Fruit fly (Drosophila melanogaster) whole organism, adult: ENCODE data around the gene AcCoAS.

Source experiments
- CG11617 ChIP-seq: fragments of 200-800 bp; sonication (Bioruptor generic); optimal IDR thresholded peaks from 2 replicates; lab custom pipeline; 2017; ENCODE audit warnings: mild to moderate bottlenecking, missing biosample characterization, missing genetic modification reagents, missing genetic modification characterization
- CG12768 ChIP-seq: fragments of 200-800 bp; sonication (Bioruptor generic); optimal IDR thresholded peaks from 2 replicates; lab custom pipeline; 2017; ENCODE audit warnings: missing biosample characterization, missing genetic modification characterization, mild to moderate bottlenecking, moderate library complexity, missing genetic modification reagents
- CG33017 ChIP-seq: fragments of 200-800 bp; sonication (Bioruptor generic); optimal IDR thresholded peaks from 2 replicates; lab custom pipeline; 2018; ENCODE audit warnings: missing biosample characterization, mild to moderate bottlenecking, missing genetic modification characterization, moderate library complexity
- CG5204 ChIP-seq: fragments of 200-800 bp; sonication (Bioruptor generic); optimal IDR thresholded peaks from 2 replicates; lab custom pipeline; 2016; ENCODE audit warnings: missing biosample characterization, missing genetic modification characterization
- CG7101 ChIP-seq: fragments of 200-800 bp; sonication (Bioruptor generic); optimal IDR thresholded peaks from 2 replicates; lab custom pipeline; 2018; ENCODE audit warnings: missing biosample characterization, mild to moderate bottlenecking, missing genetic modification characterization, moderate library complexity
- Clk ChIP-seq: fragments of 200-800 bp; sonication (Bioruptor generic); optimal IDR thresholded peaks from 2 replicates; lab custom pipeline; 2017; ENCODE audit warnings: missing biosample characterization, missing genetic modification characterization
- Crg-1 ChIP-seq: fragments of 200-800 bp; sonication (Bioruptor generic); optimal IDR thresholded peaks from 2 replicates; lab custom pipeline; 2016; ENCODE audit warnings: missing biosample characterization, missing genetic modification characterization
- Hr96 ChIP-seq: fragments of 200-800 bp; sonication (Bioruptor generic); optimal IDR thresholded peaks from 2 replicates; lab custom pipeline; 2016; ENCODE audit warnings: missing biosample characterization, missing genetic modification characterization
- cic ChIP-seq: fragments of 200-800 bp; sonication (Bioruptor generic); optimal IDR thresholded peaks from 2 replicates; lab custom pipeline; 2017; ENCODE audit warnings: missing biosample characterization, mild to moderate bottlenecking, missing genetic modification characterization, moderate library complexity
- kay ChIP-seq: fragments of 200-800 bp; sonication (Bioruptor generic); peaks from one replicate; lab custom pipeline; 2016; ENCODE audit warnings: missing biosample characterization, missing genetic modification characterization, borderline replicate concordance
- pad ChIP-seq: fragments of 200-800 bp; sonication (Bioruptor generic); optimal IDR thresholded peaks from 3 replicates; lab custom pipeline; 2017; ENCODE audit warnings: missing biosample characterization, missing genetic modification characterization, mild to moderate bottlenecking, moderate library complexity, missing genetic modification reagents
- tj ChIP-seq: fragments of 200-800 bp; sonication (Bioruptor generic); optimal IDR thresholded peaks from 3 replicates; lab custom pipeline; 2017; ENCODE audit warnings: missing biosample characterization, mild to moderate bottlenecking, missing genetic modification characterization, moderate library complexity
- toe ChIP-seq: fragments of 200-800 bp; sonication (Bioruptor generic); optimal IDR thresholded peaks from 2 replicates; lab custom pipeline; 2016; ENCODE audit warnings: missing biosample characterization, missing genetic modification characterization

DNA sequence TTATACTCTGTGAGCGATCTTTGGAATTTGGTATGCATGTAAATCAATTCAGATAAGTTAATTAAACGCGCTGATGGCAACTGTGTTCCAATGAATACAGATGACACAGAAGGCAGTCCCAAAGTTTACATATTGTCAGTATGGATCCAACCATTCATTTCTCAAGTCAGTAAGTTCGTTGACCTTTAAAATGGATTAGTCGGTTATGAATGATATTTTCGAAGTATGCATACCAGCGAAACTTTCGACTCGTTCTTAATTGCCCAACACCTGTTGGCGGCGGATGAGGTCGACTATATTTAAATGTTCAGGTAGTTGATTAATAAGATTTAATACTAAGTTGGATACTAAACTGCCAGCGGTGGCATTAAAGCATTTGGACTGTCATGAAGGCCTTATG, 10.3 kb upstream of the AcCoAS start:
- no peak for TF ChIP-seq tj (GFP tag; lab: Kevin White, UChicago)
- no peak for TF ChIP-seq kay
- TF ChIP-seq Clk, result no peak
- TF ChIP-seq Hr96 (GFP tag; lab: Kevin White, UChicago), result no peak
- TF ChIP-seq CG5204 (GFP tag; lab: Kevin White, UChicago), result no peak
- TF ChIP-seq cic (GFP tag; lab: Kevin White, UChicago), result no peak
- TF ChIP-seq pad, result no peak
- TF ChIP-seq CG11617 (GFP tag; lab: Kevin White, UChicago), result no peak
- no peak for TF ChIP-seq CG33017 (tag; lab: Kevin White, UChicago)
- TF ChIP-seq Crg-1 (GFP tag; lab: Kevin White, UChicago), result no peak
- TF ChIP-seq CG7101 (tag; lab: Kevin White, UChicago), result no peak
- no peak for TF ChIP-seq toe (GFP tag; lab: Kevin White, UChicago)
- no peak for TF ChIP-seq CG12768 (GFP tag; lab: Kevin White, UChicago)
